Fruit fly (Drosophila melanogaster): ENCODE results near the gene CG33710.
A peak's percentile ranks its signal among the peaks of the same experiment; 100 is the strongest.

CG33710 gene

DNA sequence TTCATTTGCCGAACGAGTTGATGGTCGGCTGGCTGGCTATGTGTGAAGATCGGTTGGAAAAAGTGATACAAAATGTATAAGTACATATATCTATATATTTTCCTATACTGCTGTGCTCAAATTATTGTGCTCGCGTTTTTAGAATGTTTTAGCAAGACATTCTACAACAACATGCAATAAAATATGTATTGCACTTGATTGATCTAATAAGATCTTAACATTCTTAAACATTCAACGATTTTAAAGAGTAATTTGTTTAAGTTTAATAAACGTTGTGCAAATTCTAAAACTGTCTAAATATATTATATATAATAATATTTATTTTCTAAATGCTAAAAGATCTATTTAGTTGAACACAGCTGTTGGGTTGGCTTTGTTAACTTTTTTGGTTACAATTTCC is 12.2 kb downstream of the CG33710 start (continued):
- TF ChIP-seq tin (GFP tag; optimal IDR thresholded peaks at IDR 0.05) (no peak), CG11696 (GFP tag; IDR thresholded peaks at IDR 0.05) (0 out of 2 replicates have a peak, but pooled peaks have one; percentile 33), CG6689 (GFP tag; IDR thresholded peaks at IDR 0.05) (no peak; the same call in 1 of the 2 replicates), CG30403 (GFP tag; optimal IDR thresholded peaks at IDR 0.05) (no peak), gt (GFP tag; IDR thresholded peaks at IDR 0.05) (no peak), Rx (GFP tag; IDR thresholded peaks at IDR 0.05) (no peak), CoRest (tag; optimal IDR thresholded peaks at IDR 0.05) (peak; percentile 2), Oli (tag; optimal IDR thresholded peaks at IDR 0.05) (peak; percentile 17), CG2712 (tag; optimal IDR thresholded peaks at IDR 0.05) (peak; percentile 25), h (optimal IDR thresholded peaks at IDR 0.05) (no peak), CG32772 (GFP tag; IDR thresholded peaks at IDR 0.05) (no peak), chm (GFP tag; IDR thresholded peaks at IDR 0.05) (no peak), Ravus (GFP tag; IDR thresholded peaks at IDR 0.05) (no peak), chn (GFP tag; optimal IDR thresholded peaks at IDR 0.05) (no peak), CG32532 (GFP tag; IDR thresholded peaks at IDR 0.05) (peak; percentile 57; the same call in 1 of the 2 replicates), bsh (GFP tag; optimal IDR thresholded peaks at IDR 0.05) (no peak), grau (tag; optimal IDR thresholded peaks at IDR 0.05) (peak; percentile 49), dati (GFP tag; IDR thresholded peaks at IDR 0.05) (no peak), Abd-B (GFP tag; optimal IDR thresholded peaks at IDR 0.05) (no peak), CG2678 (tag; optimal IDR thresholded peaks at IDR 0.05) (peak; percentile 42), CG4730 (GFP tag; IDR thresholded peaks at IDR 0.05) (no peak), chinmo (GFP tag; IDR thresholded peaks at IDR 0.05; ENCODE audit: partially characterized antibody) (no peak), Ets97D (GFP tag; optimal IDR thresholded peaks at IDR 0.05) (no peak), CG13123 (GFP tag; optimal IDR thresholded peaks at IDR 0.05) (no peak), prd (optimal IDR thresholded peaks at IDR 0.05) (no peak), prd (GFP tag; IDR thresholded peaks at IDR 0.05) (no peak), Hmr (GFP tag; optimal IDR thresholded peaks at IDR 0.05) (peak; percentile 5), ATbp (GFP tag; optimal IDR thresholded peaks at IDR 0.05) (no peak), HHEX (GFP tag; optimal IDR thresholded peaks at IDR 0.05) (no peak), en (GFP tag; optimal IDR thresholded peaks at IDR 0.05) (no peak), Camta (GFP tag; optimal IDR thresholded peaks at IDR 0.05) (no peak), CG9932 (GFP tag; IDR thresholded peaks at IDR 0.05) (peak; percentile 15; the same call in 1 of the 2 replicates), CG15479 (GFP tag; optimal IDR thresholded peaks at IDR 0.05) (no peak), CG3281 (GFP tag; optimal IDR thresholded peaks at IDR 0.05) (peak; percentile 58), Meics (GFP tag; optimal IDR thresholded peaks at IDR 0.05) (peak; percentile 32), gem (tag; optimal IDR thresholded peaks at IDR 0.05) (peak; percentile 50), az2 (GFP tag; optimal IDR thresholded peaks at IDR 0.05) (no peak), Adf1 (GFP tag; IDR thresholded peaks at IDR 0.05) (no peak), CG18599 (GFP tag; optimal IDR thresholded peaks at IDR 0.05) (peak; percentile 6), Usf (GFP tag; optimal IDR thresholded peaks at IDR 0.05) (no peak), gcm2 (GFP tag; optimal IDR thresholded peaks at IDR 0.05) (no peak), Ets65A (GFP tag) (no peak), Gsc (GFP tag; IDR thresholded peaks at IDR 0.05) (no peak), Dbx (GFP tag; IDR thresholded peaks at IDR 0.05) (no peak), CG4424 (GFP tag; optimal IDR thresholded peaks at IDR 0.05) (no peak), Fer3 (tag; optimal IDR thresholded peaks at IDR 0.05) (peak; percentile 41), Antp (GFP tag; optimal IDR thresholded peaks at IDR 0.05) (no peak), CG8924 (tag; optimal IDR thresholded peaks at IDR 0.05) (peak; percentile 13), Rfx (GFP tag; IDR thresholded peaks at IDR 0.05) (0 out of 2 replicates have a peak, but pooled peaks have one; percentile 37)

Data from whole organism, embryonic.